Fruit fly (Drosophila melanogaster) whole organism, adult: Measurements from ENCODE around the gene CG46512.
"Not testable (repeated sequence)": the region's sequence is repeated elsewhere in the genome, so short reads cannot be mapped to it uniquely, and the experiment has no call there.

Source experiments
- CG12768 ChIP-seq: fragments of 200-800 bp; sonication (Bioruptor generic); optimal IDR thresholded peaks from 2 replicates; lab custom pipeline; 2017; ENCODE audit warnings: missing biosample characterization, missing genetic modification characterization, mild to moderate bottlenecking, moderate library complexity, missing genetic modification reagents
- CG14711 ChIP-seq: fragments of 200-800 bp; sonication (Bioruptor generic); optimal IDR thresholded peaks from 2 replicates; lab custom pipeline; 2018; ENCODE audit warnings: missing biosample characterization, mild to moderate bottlenecking, missing genetic modification characterization, moderate library complexity
- CG1620 ChIP-seq: fragments of 200-800 bp; sonication (Bioruptor generic); optimal IDR thresholded peaks from 2 replicates; lab custom pipeline; 2016; ENCODE audit warnings: missing biosample characterization, missing genetic modification characterization
- CG5204 ChIP-seq: fragments of 200-800 bp; sonication (Bioruptor generic); optimal IDR thresholded peaks from 2 replicates; lab custom pipeline; 2016; ENCODE audit warnings: missing biosample characterization, missing genetic modification characterization
- CG7101 ChIP-seq: fragments of 200-800 bp; sonication (Bioruptor generic); optimal IDR thresholded peaks from 2 replicates; lab custom pipeline; 2018; ENCODE audit warnings: missing biosample characterization, mild to moderate bottlenecking, missing genetic modification characterization, moderate library complexity
- Clk ChIP-seq: fragments of 200-800 bp; sonication (Bioruptor generic); optimal IDR thresholded peaks from 2 replicates; lab custom pipeline; 2017; ENCODE audit warnings: missing biosample characterization, missing genetic modification characterization
- Mnt ChIP-seq: fragments of 200-800 bp; sonication (Bioruptor generic); optimal IDR thresholded peaks from 2 replicates; lab custom pipeline; 2016; ENCODE audit warnings: missing biosample characterization, mild to moderate bottlenecking, missing genetic modification characterization
- cnc ChIP-seq, 2 experiments: fragments of >200 bp; optimal IDR thresholded peaks; 2 replicates each; lab custom pipeline; 2017
- kay ChIP-seq: fragments of 200-800 bp; sonication (Bioruptor generic); peaks from one replicate; lab custom pipeline; 2016; ENCODE audit warnings: missing biosample characterization, missing genetic modification characterization, borderline replicate concordance
- pad ChIP-seq: fragments of 200-800 bp; sonication (Bioruptor generic); optimal IDR thresholded peaks from 3 replicates; lab custom pipeline; 2017; ENCODE audit warnings: missing biosample characterization, missing genetic modification characterization, mild to moderate bottlenecking, moderate library complexity, missing genetic modification reagents
- toe ChIP-seq: fragments of 200-800 bp; sonication (Bioruptor generic); optimal IDR thresholded peaks from 2 replicates; lab custom pipeline; 2016; ENCODE audit warnings: missing biosample characterization, missing genetic modification characterization

- not testable (repeated sequence) for TF ChIP-seq CG5204 (GFP tag; lab: Kevin White, UChicago); cnc (optimal IDR thresholded peaks at IDR 0.05; lab: Kevin White, UChicago); Mnt (GFP tag; lab: Kevin White, UChicago); CG14711 (tag; lab: Kevin White, UChicago); kay (GFP tag; lab: Kevin White, UChicago); toe (GFP tag; lab: Kevin White, UChicago); CG1620 (GFP tag; lab: Kevin White, UChicago); CG7101; CG12768; Clk (GFP tag; lab: Kevin White, UChicago); pad
Measured at dm6 chrX:22212028-22212427, 24.9 kb downstream of the CG46512 start, which contains the start of gene CG46516.
